Worm (Caenorhabditis elegans): ENCODE results near the gene lgc-45.

The lgc-45 gene

DNA sequence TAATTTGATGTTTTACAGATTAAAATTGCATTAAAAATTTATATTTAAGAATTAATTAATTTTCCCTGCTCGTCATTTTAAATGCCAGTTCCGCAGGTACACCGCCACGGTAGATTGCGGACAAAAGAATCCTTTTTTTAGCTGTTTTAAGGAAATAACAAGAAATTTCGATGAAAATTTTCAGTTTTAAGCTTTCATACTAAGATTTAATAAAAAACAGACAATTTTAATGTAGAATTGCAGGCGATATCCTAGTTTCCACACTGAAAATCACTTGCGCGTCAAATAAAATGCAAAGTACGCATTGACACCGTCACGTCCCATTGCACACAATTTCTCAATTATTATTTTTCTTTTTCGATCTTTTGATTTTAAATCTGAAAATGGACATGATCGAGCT is 3.8 kb upstream of the lgc-45 start, which contains the start of gene dnc-3 (continued):
- TF ChIP-seq dmd-9 (GFP tag; IDR thresholded peaks at IDR 0.05) (no peak), nhr-102 (tag; optimal IDR thresholded peaks at IDR 0.05) (no peak), nhr-48 (tag; optimal IDR thresholded peaks at IDR 0.05) (no peak), ceh-44 (GFP tag; IDR thresholded peaks at IDR 0.05) (no peak), arid-1 (GFP tag; conservative IDR thresholded peaks at IDR 0.05) (no peak), zfp-2 (tag; optimal IDR thresholded peaks at IDR 0.05) (no peak), lin-38 (GFP tag; IDR thresholded peaks at IDR 0.05) (peak; percentile 69), skn-1 (tag; optimal IDR thresholded peaks at IDR 0.05) (no peak), nhr-111 (GFP tag; optimal IDR thresholded peaks at IDR 0.05) (no peak), set-16 (GFP tag; IDR thresholded peaks at IDR 0.05) (no peak), egl-43 (GFP tag; IDR thresholded peaks at IDR 0.05) (no peak), F37D6.2 (tag; optimal IDR thresholded peaks at IDR 0.05) (peak; percentile 39), pha-4 (GFP tag; IDR thresholded peaks at IDR 0.05) (peak; percentile 11; the same call in 1 of the 2 replicates), pha-4 (tag; optimal IDR thresholded peaks at IDR 0.05) (no peak), nhr-11 (tag; optimal IDR thresholded peaks at IDR 0.05) (peak; percentile 25), ces-1 (GFP tag; optimal IDR thresholded peaks at IDR 0.05) (no peak), Y105C5A.15 (GFP tag; IDR thresholded peaks at IDR 0.05) (no peak), aha-1 (tag) (peak; percentile 72), fkh-10 (GFP tag; optimal IDR thresholded peaks at IDR 0.05) (no peak), nhr-77 (tag; optimal IDR thresholded peaks at IDR 0.05) (no peak), nhr-42 (GFP tag; IDR thresholded peaks at IDR 0.05) (no peak), mxl-2 (GFP tag; conservative IDR thresholded peaks at IDR 0.05) (no peak), fos-1 (tag; optimal IDR thresholded peaks at IDR 0.05) (no peak), ZK337.2 (GFP tag; IDR thresholded peaks at IDR 0.05) (no peak), lin-39 (tag; optimal IDR thresholded peaks at IDR 0.05) (no peak), nhr-10 (tag; optimal IDR thresholded peaks at IDR 0.05) (no peak), lsy-2 (tag; optimal IDR thresholded peaks at IDR 0.05) (peak in 1 of 2 experiments; percentile 71), unc-130 (GFP tag; optimal IDR thresholded peaks at IDR 0.05) (no peak), dmd-6 (GFP tag; IDR thresholded peaks at IDR 0.05) (no peak), zip-2 (tag; optimal IDR thresholded peaks at IDR 0.05) (peak; percentile 21), ama-1 (optimal IDR thresholded peaks at IDR 0.05) (no peak), lin-15B (tag; optimal IDR thresholded peaks at IDR 0.05) (no peak), ceh-32 (tag; optimal IDR thresholded peaks at IDR 0.05; ENCODE audit: poor library complexity) (no peak), attf-4 (tag; optimal IDR thresholded peaks at IDR 0.05) (no peak), duxl-1 (tag; optimal IDR thresholded peaks at IDR 0.05; ENCODE audit: poor library complexity) (no peak), tag-97 (GFP tag; IDR thresholded peaks at IDR 0.05) (no peak), F44E2.7 (GFP tag; IDR thresholded peaks at IDR 0.05) (no peak), lin-29 (GFP tag; IDR thresholded peaks at IDR 0.05) (no peak), mes-2 (tag; optimal IDR thresholded peaks at IDR 0.05; ENCODE audit: poor library complexity, severe bottlenecking) (no peak), T20F7.1 (GFP tag; optimal IDR thresholded peaks at IDR 0.05) (no peak), mdl-1 (tag; optimal IDR thresholded peaks at IDR 0.05) (no peak), ZK546.5 (tag; optimal IDR thresholded peaks at IDR 0.05) (no peak), egl-27 (tag; optimal IDR thresholded peaks at IDR 0.05) (no peak), jun-1 (tag; optimal IDR thresholded peaks at IDR 0.05) (no peak), sdz-12 (GFP tag; optimal IDR thresholded peaks at IDR 0.05) (no peak), saeg-2 (GFP tag; IDR thresholded peaks at IDR 0.05) (no peak), Y48G9A.11 (GFP tag; IDR thresholded peaks at IDR 0.05) (no peak)
